Fruit fly (Drosophila melanogaster): Measurements from ENCODE around the gene Cad86C.

- TF ChIP-seq CG8478 (optimal IDR thresholded peaks at IDR 0.05): no peak
- TF ChIP-seq CTCF (optimal IDR thresholded peaks at IDR 0.05): peak; percentile 42 to 44
Observed at dm6 chr3R:10868427-10868962, 41.6 kb downstream of the Cad86C start, which contains the start of the genes SelR and Tsp86D.
